Fruit fly (Drosophila melanogaster) whole organism, embryonic: ENCODE data around the gene CG32832.
A peak's percentile ranks its signal among the peaks of the same experiment; 100 is the strongest.

Source experiments
- Aef1 ChIP-seq: fragments of 200-800 bp; sonication (Bioruptor generic); IDR thresholded peaks from 3 replicates; pipeline ENCODE4 v1.3.6; 2022; ENCODE audit warnings: missing biosample characterization, missing genetic modification characterization
- CG10274 ChIP-seq: fragments of 200-800 bp; sonication (Bioruptor generic); optimal IDR thresholded peaks from 3 replicates; lab custom pipeline; 2017; ENCODE audit warnings: missing biosample characterization, mild to moderate bottlenecking, missing genetic modification characterization
- CG10654 ChIP-seq: fragments of 200-800 bp; sonication (Bioruptor generic); optimal IDR thresholded peaks from 2 replicates; lab custom pipeline; 2016; ENCODE audit warnings: missing biosample characterization, missing genetic modification characterization
- CG11560 ChIP-seq: fragments of 200-800 bp; sonication (Bioruptor generic); IDR thresholded peaks from 3 replicates; pipeline ENCODE4 v1.3.6; 2022; ENCODE audit warnings: missing biosample characterization, missing genetic modification characterization
- CG13287 ChIP-seq: fragments of 200-800 bp; sonication (Bioruptor generic); IDR thresholded peaks from 2 replicates; pipeline ENCODE4 v1.3.6; 2022; ENCODE audit warnings: missing biosample characterization, missing genetic modification characterization; ENCODE audit not compliant: partially characterized antibody
- CG13296 ChIP-seq: fragments of 200-800 bp; sonication (Bioruptor generic); optimal IDR thresholded peaks from 3 replicates; lab custom pipeline; 2018; ENCODE audit warnings: missing biosample characterization, mild to moderate bottlenecking, missing genetic modification characterization
- CG15011 ChIP-seq: fragments of 200-800 bp; sonication (Bioruptor generic); optimal IDR thresholded peaks from 3 replicates; lab custom pipeline; 2018; ENCODE audit warnings: missing biosample characterization, mild to moderate bottlenecking, missing genetic modification characterization
- CG1529 ChIP-seq: fragments of 200-800 bp; sonication (Bioruptor generic); optimal IDR thresholded peaks from 3 replicates; lab custom pipeline; 2018; ENCODE audit warnings: missing biosample characterization, missing genetic modification characterization
- CG15601 ChIP-seq: fragments of 200-800 bp; sonication (Bioruptor generic); optimal IDR thresholded peaks from 3 replicates; lab custom pipeline; 2019; ENCODE audit warnings: missing biosample characterization, mild to moderate bottlenecking, missing genetic modification characterization, moderate library complexity
- CG1647 ChIP-seq: fragments of 200-800 bp; sonication (Bioruptor generic); optimal IDR thresholded peaks from 3 replicates; lab custom pipeline; 2016; ENCODE audit warnings: missing biosample characterization, missing genetic modification characterization
- CG2199 ChIP-seq: fragments of 200-800 bp; sonication (Bioruptor generic); IDR thresholded peaks from 3 replicates; pipeline ENCODE4 v1.3.6; 2022; ENCODE audit warnings: missing biosample characterization, missing genetic modification characterization
- CG30403 ChIP-seq: fragments of 200-800 bp; sonication (Bioruptor generic); optimal IDR thresholded peaks from 3 replicates; lab custom pipeline; 2016; ENCODE audit warnings: missing biosample characterization, missing genetic modification characterization
- CG32772 ChIP-seq: fragments of 200-800 bp; sonication (Bioruptor generic); IDR thresholded peaks from 2 replicates; pipeline ENCODE4 v1.3.6; 2022; ENCODE audit warnings: missing biosample characterization, missing genetic modification characterization
- CG34224 ChIP-seq: fragments of 200-800 bp; sonication (Bioruptor generic); IDR thresholded peaks from 3 replicates; pipeline ENCODE4 v1.3.6; 2022; ENCODE audit warnings: missing biosample characterization, missing genetic modification characterization; ENCODE audit not compliant: partially characterized antibody
- CG3838 ChIP-seq: fragments of 200-800 bp; sonication (Bioruptor generic); optimal IDR thresholded peaks from 3 replicates; lab custom pipeline; 2016; ENCODE audit warnings: missing biosample characterization, missing genetic modification characterization
- CG4820 ChIP-seq: fragments of 200-800 bp; sonication (Bioruptor generic); optimal IDR thresholded peaks from 3 replicates; lab custom pipeline; 2016; ENCODE audit warnings: missing biosample characterization, missing genetic modification characterization
- CG6813 ChIP-seq: fragments of 200-800 bp; sonication (Bioruptor generic); optimal IDR thresholded peaks from 2 replicates; lab custom pipeline; 2017; ENCODE audit warnings: missing biosample characterization, missing genetic modification characterization, mild to moderate bottlenecking, moderate library complexity, missing genetic modification reagents
- Dll ChIP-seq: fragments of 200-800 bp; sonication (Bioruptor generic); IDR thresholded peaks from 4 replicates; pipeline ENCODE4 v1.3.6; 2022; ENCODE audit warnings: missing biosample characterization, missing genetic modification characterization; ENCODE audit not compliant: partially characterized antibody
- Dref ChIP-seq: fragments of 200-800 bp; sonication (Bioruptor generic); IDR thresholded peaks from 2 replicates; pipeline ENCODE4 v1.3.6; 2022; ENCODE audit warnings: missing biosample characterization, missing genetic modification characterization
- E2f2 ChIP-seq: fragments of 200-800 bp; sonication (Bioruptor generic); IDR thresholded peaks from 2 replicates; pipeline ENCODE4 v1.3.6; 2022; ENCODE audit warnings: missing biosample characterization, missing genetic modification characterization
- Ets65A ChIP-seq: fragments of 200-800 bp; sonication (Bioruptor generic); peaks from one replicate; lab custom pipeline; 2016; ENCODE audit warnings: missing biosample characterization, missing genetic modification characterization
- Ets97D ChIP-seq: fragments of 200-800 bp; sonication (Bioruptor generic); optimal IDR thresholded peaks from 3 replicates; lab custom pipeline; 2016; ENCODE audit warnings: missing biosample characterization, missing genetic modification characterization
- H15 ChIP-seq: fragments of 200-800 bp; sonication (Bioruptor generic); IDR thresholded peaks from 3 replicates; pipeline ENCODE4 v1.3.6; 2022; ENCODE audit warnings: missing biosample characterization, missing genetic modification characterization
- HLH3B ChIP-seq: fragments of 200-800 bp; sonication (Bioruptor generic); IDR thresholded peaks from 2 replicates; pipeline ENCODE4 v1.3.6; 2022; ENCODE audit warnings: missing biosample characterization, missing genetic modification characterization
- Hr39 ChIP-seq: fragments of >200 bp; optimal IDR thresholded peaks from 2 replicates; lab custom pipeline; 2017
- Lpt ChIP-seq: fragments of >200 bp; optimal IDR thresholded peaks from 2 replicates; lab custom pipeline; 2018; ENCODE audit warnings: missing biosample characterization, missing genetic modification characterization
- Med ChIP-seq: fragments of 200-800 bp; sonication (Bioruptor generic); peaks from one replicate; lab custom pipeline; 2016; ENCODE audit warnings: missing biosample characterization, missing genetic modification characterization, mild to moderate bottlenecking, inconsistent platforms, moderate library complexity
- Mrtf ChIP-seq: fragments of 200-800 bp; sonication (Bioruptor generic); IDR thresholded peaks from 3 replicates; pipeline ENCODE4 v1.3.6; 2022; ENCODE audit warnings: missing biosample characterization, missing genetic modification characterization
- Myb ChIP-seq: fragments of 200-800 bp; sonication (Bioruptor generic); optimal IDR thresholded peaks from 2 replicates; lab custom pipeline; 2016; ENCODE audit warnings: missing biosample characterization, missing genetic modification characterization
- NC2α ChIP-seq: fragments of 200-800 bp; sonication (Bioruptor generic); optimal IDR thresholded peaks from 2 replicates; lab custom pipeline; 2016; ENCODE audit warnings: missing biosample characterization, missing genetic modification characterization
- NC2β ChIP-seq: fragments of 200-800 bp; sonication (Bioruptor generic); optimal IDR thresholded peaks from 2 replicates; lab custom pipeline; 2016; ENCODE audit warnings: missing biosample characterization, missing genetic modification characterization
- Nf-YA ChIP-seq: fragments of 200-800 bp; sonication (Bioruptor generic); IDR thresholded peaks from 2 replicates; pipeline ENCODE4 v1.3.6; 2022; ENCODE audit warnings: missing biosample characterization, missing genetic modification characterization
- Optix ChIP-seq: fragments of 200-800 bp; sonication (Bioruptor generic); IDR thresholded peaks from 3 replicates; pipeline ENCODE4 v1.3.6; 2022; ENCODE audit warnings: missing biosample characterization, missing genetic modification characterization
- PHDP ChIP-seq: fragments of 200-800 bp; sonication (Bioruptor generic); optimal IDR thresholded peaks from 3 replicates; lab custom pipeline; 2018; ENCODE audit warnings: missing biosample characterization, mild to moderate bottlenecking, missing genetic modification characterization, moderate library complexity
- Six4 ChIP-seq: fragments of 200-800 bp; sonication (Bioruptor generic); optimal IDR thresholded peaks from 2 replicates; lab custom pipeline; 2016; ENCODE audit warnings: missing biosample characterization, missing genetic modification characterization
- Xrp1 ChIP-seq: fragments of 200-800 bp; sonication (Bioruptor generic); IDR thresholded peaks from 2 replicates; pipeline ENCODE4 v1.3.6; 2022; ENCODE audit warnings: missing biosample characterization, missing genetic modification characterization
- bowl ChIP-seq: fragments of 200-800 bp; sonication (Bioruptor generic); IDR thresholded peaks from 2 replicates; pipeline ENCODE4 v1.3.6; 2022; ENCODE audit warnings: missing biosample characterization, missing genetic modification characterization
- cato ChIP-seq: fragments of 200-800 bp; sonication (Bioruptor generic); optimal IDR thresholded peaks from 2 replicates; lab custom pipeline; 2016; ENCODE audit warnings: missing biosample characterization, missing genetic modification characterization, borderline replicate concordance
- chn ChIP-seq: fragments of 200-800 bp; sonication (Bioruptor generic); optimal IDR thresholded peaks from 2 replicates; lab custom pipeline; 2016; ENCODE audit warnings: missing biosample characterization, missing genetic modification characterization
- dmrt99B ChIP-seq: fragments of 200-800 bp; sonication (Bioruptor generic); optimal IDR thresholded peaks from 2 replicates; lab custom pipeline; 2018; ENCODE audit warnings: missing biosample characterization, mild to moderate bottlenecking, missing genetic modification characterization, moderate library complexity
- grau ChIP-seq: fragments of 200-800 bp; optimal IDR thresholded peaks from 3 replicates; lab custom pipeline; 2019; ENCODE audit warnings: missing biosample characterization, mild to moderate bottlenecking, missing genetic modification characterization, moderate library complexity
- hkb ChIP-seq, 2 experiments: fragments of 200-800 bp in 1 of 2; fragments of >200 bp in 1 of 2; sonication (Bioruptor generic) in 1 of 2; IDR thresholded peaks in 1 of 2; optimal IDR thresholded peaks in 1 of 2; 2 replicates each; pipeline versions ENCODE4 v1.3.6 to Lab custom; 2017 to 2022; ENCODE audit warnings: missing biosample characterization in 1 of 2, missing genetic modification characterization in 1 of 2
- hth ChIP-seq: fragments of >200 bp; optimal IDR thresholded peaks from 2 replicates; lab custom pipeline; 2017; ENCODE audit warnings: inconsistent platforms
- insv ChIP-seq, 2 experiments: fragments of 200-800 bp; sonication (Bioruptor generic); optimal IDR thresholded peaks; 3 replicates each; lab custom pipeline; 2016 to 2018; ENCODE audit warnings: missing biosample characterization in 2 of 2, missing genetic modification characterization in 2 of 2
- klu ChIP-seq: fragments of 200-800 bp; sonication (Bioruptor generic); IDR thresholded peaks from 2 replicates; pipeline ENCODE4 v1.3.6; 2022; ENCODE audit warnings: missing biosample characterization, missing genetic modification characterization
- maf-S ChIP-seq: fragments of 200-800 bp; sonication (Bioruptor generic); optimal IDR thresholded peaks from 2 replicates; lab custom pipeline; 2016; ENCODE audit warnings: missing biosample characterization, missing genetic modification characterization
- nerfin-1 ChIP-seq: fragments of 200-800 bp; sonication (Bioruptor generic); optimal IDR thresholded peaks from 3 replicates; lab custom pipeline; 2019; ENCODE audit warnings: missing biosample characterization, mild to moderate bottlenecking, missing genetic modification characterization, moderate library complexity
- pnt ChIP-seq: fragments of 200-800 bp; sonication (Bioruptor generic); optimal IDR thresholded peaks from 3 replicates; lab custom pipeline; 2016; ENCODE audit warnings: missing biosample characterization, missing genetic modification characterization
- row ChIP-seq: fragments of 200-800 bp; sonication (Bioruptor generic); IDR thresholded peaks from 3 replicates; pipeline ENCODE4 v1.3.6; 2022; ENCODE audit warnings: missing biosample characterization, missing genetic modification characterization
- sens-2 ChIP-seq: fragments of 200-800 bp; sonication (Bioruptor generic); IDR thresholded peaks from 2 replicates; pipeline ENCODE4 v1.3.6; 2022; ENCODE audit warnings: missing biosample characterization, missing genetic modification characterization
- slbo ChIP-seq: fragments of 200-800 bp; sonication (Bioruptor generic); IDR thresholded peaks from 2 replicates; pipeline ENCODE4 v1.3.6; 2022; ENCODE audit warnings: missing biosample characterization, missing genetic modification characterization
- ssp ChIP-seq: fragments of 200-800 bp; sonication (Bioruptor generic); IDR thresholded peaks from 2 replicates; pipeline ENCODE4 v1.3.6; 2022; ENCODE audit warnings: missing biosample characterization, missing genetic modification characterization
- stwl ChIP-seq: fragments of 200-800 bp; sonication (Bioruptor generic); optimal IDR thresholded peaks from 3 replicates; lab custom pipeline; 2018; ENCODE audit warnings: missing biosample characterization, mild to moderate bottlenecking, missing genetic modification characterization, moderate library complexity

Gene CG32832

dm6 chr2L:16868897-16869324 lies 10.2 kb downstream of the CG32832 start (continued):
- peak; percentile 41; the same call in 1 of the 2 replicates for TF ChIP-seq Xrp1
- no peak for TF ChIP-seq nerfin-1 (tag; lab: Kevin White, UChicago)
- TF ChIP-seq CG10654 (GFP tag; lab: Kevin White, UChicago), result no peak
- no peak for TF ChIP-seq hth (lab: Kevin White, UChicago)
- TF ChIP-seq Aef1 (GFP tag; lab: Robert Waterston, UW), result peak; percentile 36; the same call in 1 of the 3 replicates
- peak; percentile 64 for TF ChIP-seq row (GFP tag; lab: Robert Waterston, UW)
- no peak for TF ChIP-seq Hr39 (lab: Kevin White, UChicago)
- TF ChIP-seq CG4820 (GFP tag; lab: Kevin White, UChicago), result no peak
- no peak for TF ChIP-seq cato
- no peak for TF ChIP-seq HLH3B (GFP tag; lab: Robert Waterston, UW)
- TF ChIP-seq stwl (tag; lab: Kevin White, UChicago), result no peak
- no peak for TF ChIP-seq sens-2 (GFP tag; lab: Robert Waterston, UW)
- TF ChIP-seq Ets97D (GFP tag; lab: Kevin White, UChicago), result no peak
- TF ChIP-seq Nf-YA (GFP tag; lab: Robert Waterston, UW), result no peak
- peak; percentile 44 for TF ChIP-seq CG13296 (GFP tag; lab: Kevin White, UChicago)
- TF ChIP-seq CG34224 (GFP tag; lab: Robert Waterston, UW), result no peak
- TF ChIP-seq E2f2 (GFP tag; lab: Robert Waterston, UW), result peak; percentile 29; the same call in 1 of the 2 replicates
- peak; percentile 67 for TF ChIP-seq grau (tag; lab: Kevin White, UChicago)
- TF ChIP-seq dmrt99B (tag; lab: Kevin White, UChicago), result peak; percentile 75
- TF ChIP-seq klu (GFP tag; lab: Robert Waterston, UW), result no peak; the same call in 1 of the 2 replicates
- TF ChIP-seq Optix (GFP tag; lab: Robert Waterston, UW), result no peak
- no peak for TF ChIP-seq NC2β (GFP tag; lab: Kevin White, UChicago)
- no peak for TF ChIP-seq Dll (GFP tag; lab: Robert Waterston, UW)
- no peak for TF ChIP-seq insv (GFP tag; optimal IDR thresholded peaks at IDR 0.05; lab: Kevin White, UChicago)
- TF ChIP-seq CG32772 (GFP tag; lab: Robert Waterston, UW), result peak; percentile 38; the same call in 1 of the 2 replicates
- TF ChIP-seq CG1647, result no peak
- TF ChIP-seq Myb (GFP tag; lab: Kevin White, UChicago), result no peak
- TF ChIP-seq CG10274 (GFP tag; lab: Kevin White, UChicago), result no peak
- TF ChIP-seq hkb (optimal IDR thresholded peaks at IDR 0.05; lab: Kevin White, UChicago), result no peak
- peak; percentile 53; the same call in 1 of the 2 replicates for TF ChIP-seq hkb (GFP tag; IDR thresholded peaks at IDR 0.05; lab: Robert Waterston, UW)
- TF ChIP-seq Mrtf, result no peak
- TF ChIP-seq NC2α, result no peak
- TF ChIP-seq maf-S (GFP tag; lab: Kevin White, UChicago), result no peak
- TF ChIP-seq CG13287 (GFP tag; lab: Robert Waterston, UW), result no peak
- TF ChIP-seq H15 (GFP tag; lab: Robert Waterston, UW), result no peak
- no peak for TF ChIP-seq Six4 (GFP tag; lab: Kevin White, UChicago)
- no peak for TF ChIP-seq CG6813
- no peak for TF ChIP-seq Dref (GFP tag; lab: Robert Waterston, UW)
- TF ChIP-seq bowl (GFP tag; lab: Robert Waterston, UW), result no peak
- no peak for TF ChIP-seq chn (GFP tag; lab: Kevin White, UChicago)
- TF ChIP-seq Lpt (GFP tag; lab: Kevin White, UChicago), result no peak
- no peak for TF ChIP-seq CG1529 (GFP tag; lab: Kevin White, UChicago)
- no peak for TF ChIP-seq CG2199
- no peak for TF ChIP-seq pnt (GFP tag; lab: Kevin White, UChicago)
- peak; percentile 60 for TF ChIP-seq slbo
- TF ChIP-seq Med (GFP tag; lab: Kevin White, UChicago), result peak; percentile 66
- no peak for TF ChIP-seq CG15011
- TF ChIP-seq ssp (GFP tag; lab: Robert Waterston, UW), result no peak
- TF ChIP-seq CG11560 (tag; lab: Robert Waterston, UW), result no peak
- TF ChIP-seq Ets65A (GFP tag; lab: Kevin White, UChicago), result peak; percentile 80
- TF ChIP-seq CG3838, result no peak
- peak; percentile 60 for TF ChIP-seq PHDP (tag; lab: Kevin White, UChicago)
- peak; percentile 48 for TF ChIP-seq CG30403 (GFP tag; lab: Kevin White, UChicago)
- TF ChIP-seq CG15601 (tag; lab: Kevin White, UChicago), result peak; percentile 34
